Fruit fly (Drosophila melanogaster) Kc167 (cell line): ENCODE data around the gene msl-3.

ENCODE experiments used
- Myc ChIP-seq: fragments of >200 bp; optimal IDR thresholded peaks from 2 replicates; lab custom pipeline; 2017; ENCODE audit warnings: missing external identifiers
- Sin3A ChIP-seq: fragments of >200 bp; optimal IDR thresholded peaks from 2 replicates; lab custom pipeline; 2018; ENCODE audit warnings: missing external identifiers
- h ChIP-seq: fragments of >200 bp; optimal IDR thresholded peaks from 3 replicates; lab custom pipeline; 2018; ENCODE audit warnings: missing external identifiers
- insv ChIP-seq: fragments of >200 bp; optimal IDR thresholded peaks from 3 replicates; lab custom pipeline; 2018; ENCODE audit warnings: missing external identifiers
- psq ChIP-seq: fragments of >200 bp; optimal IDR thresholded peaks from 2 replicates; lab custom pipeline; 2017; ENCODE audit warnings: missing external identifiers
- ttk ChIP-seq: sonication (Bioruptor generic); optimal IDR thresholded peaks from 2 replicates; lab custom pipeline; 2017; ENCODE audit warnings: missing external identifiers

DNA sequence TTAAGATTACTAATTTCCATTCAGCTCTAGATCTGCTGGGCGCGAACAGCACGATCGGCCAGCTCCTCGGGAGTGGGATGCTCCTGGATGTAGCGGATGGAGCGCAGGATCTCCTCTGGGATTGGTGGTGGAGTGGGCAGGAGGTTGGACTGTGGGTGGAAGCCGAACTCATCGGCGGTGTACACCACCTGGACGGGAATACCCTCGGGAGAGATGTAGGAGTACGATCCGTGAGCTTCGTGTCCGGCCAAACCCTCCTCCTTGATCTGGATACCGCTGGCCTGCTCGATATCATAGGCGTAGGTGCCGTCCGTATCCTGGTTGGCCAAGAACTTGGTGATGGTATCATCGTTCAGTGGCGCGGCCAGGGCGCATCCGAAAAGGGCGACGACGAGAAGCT is 39.2 kb downstream of the msl-3 start:
- no peak for TF ChIP-seq h (lab: Kevin White, UChicago)
- TF ChIP-seq ttk (lab: Kevin White, UChicago) = no peak
- TF ChIP-seq Sin3A = no peak
- TF ChIP-seq psq = no peak
- no peak for TF ChIP-seq insv (lab: Kevin White, UChicago)
- no peak for TF ChIP-seq Myc (lab: Kevin White, UChicago)
